Worm (Caenorhabditis elegans): ENCODE measurements around the gene ham-2.
A peak's percentile ranks its signal among the peaks of the same experiment; 100 is the strongest.

ce11 chrX:4532160-4532741 is 22.2 kb upstream of the ham-2 start, which contains the start of gene nhr-35:
- no peak for TF ChIP-seq ztf-11 (tag; optimal IDR thresholded peaks at IDR 0.05)
- peak; percentile 87 for TF ChIP-seq nhr-25 (tag; optimal IDR thresholded peaks at IDR 0.05)
- TF ChIP-seq nhr-237 (tag; optimal IDR thresholded peaks at IDR 0.05): no peak
- TF ChIP-seq mdl-1 (tag; optimal IDR thresholded peaks at IDR 0.05): peak; percentile 50 to 57
- no peak for TF ChIP-seq ZK546.5 (tag; optimal IDR thresholded peaks at IDR 0.05)
- peak; percentile 3 for TF ChIP-seq ama-1 (optimal IDR thresholded peaks at IDR 0.05)
- no peak for TF ChIP-seq ceh-16 (tag; optimal IDR thresholded peaks at IDR 0.05)
- TF ChIP-seq elt-3 (tag; optimal IDR thresholded peaks at IDR 0.05): no peak
- no peak for TF ChIP-seq unc-62 (GFP tag; optimal IDR thresholded peaks at IDR 0.05)
- TF ChIP-seq lin-13 (GFP tag; optimal IDR thresholded peaks at IDR 0.05): no peak
- no peak for TF ChIP-seq lin-39 (tag; optimal IDR thresholded peaks at IDR 0.05)

All from whole organism, L2 larva.